Fruit fly (Drosophila melanogaster) whole organism, embryonic: ENCODE data around the gene PDCD-5.

Experiments
- Asciz ChIP-seq: fragments of 200-800 bp; sonication (Bioruptor generic); optimal IDR thresholded peaks from 2 replicates; lab custom pipeline; 2017; ENCODE audit warnings: missing biosample characterization, mild to moderate bottlenecking, missing genetic modification characterization, missing genetic modification reagents
- B-H1 ChIP-seq: fragments of 200-800 bp; sonication (Bioruptor generic); IDR thresholded peaks from 3 replicates; pipeline ENCODE4 v1.3.6; 2022; ENCODE audit warnings: missing biosample characterization, missing genetic modification characterization
- CG1024 ChIP-seq: fragments of 200-800 bp; sonication (Bioruptor generic); IDR thresholded peaks from 2 replicates; pipeline ENCODE4 v1.3.6; 2022; ENCODE audit warnings: missing biosample characterization, missing genetic modification characterization
- CG13296 ChIP-seq: fragments of 200-800 bp; sonication (Bioruptor generic); optimal IDR thresholded peaks from 3 replicates; lab custom pipeline; 2018; ENCODE audit warnings: missing biosample characterization, mild to moderate bottlenecking, missing genetic modification characterization
- CG13624 ChIP-seq: fragments of 200-800 bp; sonication (Bioruptor generic); optimal IDR thresholded peaks from 2 replicates; lab custom pipeline; 2016; ENCODE audit warnings: missing biosample characterization, missing genetic modification characterization
- CG14050 ChIP-seq: fragments of 200-800 bp; sonication (Bioruptor generic); IDR thresholded peaks from 3 replicates; pipeline ENCODE4 v1.3.6; 2022; ENCODE audit warnings: missing biosample characterization, missing genetic modification characterization
- CG14710 ChIP-seq: fragments of 200-800 bp; sonication (Bioruptor generic); optimal IDR thresholded peaks from 3 replicates; lab custom pipeline; 2019; ENCODE audit warnings: missing biosample characterization, mild to moderate bottlenecking, missing genetic modification characterization, moderate library complexity
- CG15011 ChIP-seq: fragments of 200-800 bp; sonication (Bioruptor generic); optimal IDR thresholded peaks from 3 replicates; lab custom pipeline; 2018; ENCODE audit warnings: missing biosample characterization, mild to moderate bottlenecking, missing genetic modification characterization
- CG15073 ChIP-seq: fragments of 200-800 bp; sonication (Bioruptor generic); optimal IDR thresholded peaks from 2 replicates; lab custom pipeline; 2016; ENCODE audit warnings: missing biosample characterization, missing genetic modification characterization
- CG15269 ChIP-seq: fragments of 200-800 bp; sonication (Bioruptor generic); optimal IDR thresholded peaks from 2 replicates; lab custom pipeline; 2018; ENCODE audit warnings: missing biosample characterization, mild to moderate bottlenecking, missing genetic modification characterization, moderate library complexity
- CG15479 ChIP-seq: fragments of 200-800 bp; sonication (Bioruptor generic); optimal IDR thresholded peaks from 3 replicates; lab custom pipeline; 2019; ENCODE audit warnings: missing biosample characterization, mild to moderate bottlenecking, missing genetic modification characterization, moderate library complexity
- CG1603 ChIP-seq: fragments of 200-800 bp; sonication (Bioruptor generic); optimal IDR thresholded peaks from 2 replicates; lab custom pipeline; 2019; ENCODE audit warnings: missing biosample characterization, mild to moderate bottlenecking, missing genetic modification characterization, moderate library complexity
- CG17802 ChIP-seq: fragments of 200-800 bp; sonication (Bioruptor generic); optimal IDR thresholded peaks from 2 replicates; lab custom pipeline; 2018; ENCODE audit warnings: missing biosample characterization, mild to moderate bottlenecking, missing genetic modification characterization, moderate library complexity
- CG2116 ChIP-seq: fragments of 200-800 bp; sonication (Bioruptor generic); optimal IDR thresholded peaks from 3 replicates; lab custom pipeline; 2018; ENCODE audit warnings: missing biosample characterization, mild to moderate bottlenecking, missing genetic modification characterization
- CG31388 ChIP-seq: fragments of 200-800 bp; sonication (Bioruptor generic); optimal IDR thresholded peaks from 2 replicates; lab custom pipeline; 2016; ENCODE audit warnings: missing biosample characterization, missing genetic modification characterization
- CG34422 ChIP-seq: fragments of 200-800 bp; sonication (Bioruptor generic); IDR thresholded peaks from 3 replicates; pipeline ENCODE4 v1.3.6; 2022; ENCODE audit warnings: missing biosample characterization, missing genetic modification characterization
- CG4282 ChIP-seq: fragments of 200-800 bp; sonication (Bioruptor generic); optimal IDR thresholded peaks from 2 replicates; lab custom pipeline; 2016; ENCODE audit warnings: missing biosample characterization, missing genetic modification characterization
- CG5953 ChIP-seq: fragments of 200-800 bp; sonication (Bioruptor generic); IDR thresholded peaks from 2 replicates; pipeline ENCODE4 v1.3.6; 2022; ENCODE audit warnings: missing biosample characterization, missing genetic modification characterization
- CG7987 ChIP-seq: fragments of 200-800 bp; sonication (Bioruptor generic); optimal IDR thresholded peaks from 2 replicates; lab custom pipeline; 2018; ENCODE audit warnings: missing biosample characterization, mild to moderate bottlenecking, missing genetic modification characterization, moderate library complexity
- CG8359 ChIP-seq: fragments of 200-800 bp; sonication (Bioruptor generic); optimal IDR thresholded peaks from 2 replicates; lab custom pipeline; 2017; ENCODE audit warnings: missing biosample characterization, mild to moderate bottlenecking, missing genetic modification characterization, borderline replicate concordance
- CG9817 ChIP-seq: fragments of 200-800 bp; sonication (Bioruptor generic); optimal IDR thresholded peaks from 2 replicates; lab custom pipeline; 2018; ENCODE audit warnings: missing biosample characterization, mild to moderate bottlenecking, missing genetic modification characterization, moderate library complexity
- Camta ChIP-seq: fragments of 200-800 bp; sonication (Bioruptor generic); optimal IDR thresholded peaks from 2 replicates; lab custom pipeline; 2016; ENCODE audit warnings: missing biosample characterization, missing genetic modification characterization
- Chrac-16 ChIP-seq: fragments of 200-800 bp; sonication (Bioruptor generic); optimal IDR thresholded peaks from 3 replicates; lab custom pipeline; 2016; ENCODE audit warnings: missing biosample characterization, missing genetic modification characterization
- Eip74EF ChIP-seq, 2 experiments: fragments of 200-800 bp in 1 of 2; fragments of >200 bp in 1 of 2; sonication (Bioruptor generic) in 1 of 2; optimal IDR thresholded peaks; 2 replicates each; lab custom pipeline; 2017 to 2019; ENCODE audit warnings: missing biosample characterization in 2 of 2, missing genetic modification characterization in 2 of 2, mild to moderate bottlenecking in 1 of 2, moderate library complexity in 1 of 2
- H15 ChIP-seq: fragments of 200-800 bp; sonication (Bioruptor generic); IDR thresholded peaks from 3 replicates; pipeline ENCODE4 v1.3.6; 2022; ENCODE audit warnings: missing biosample characterization, missing genetic modification characterization
- Kr ChIP-seq: fragments of 200-800 bp; sonication (Bioruptor generic); optimal IDR thresholded peaks from 2 replicates; lab custom pipeline; 2017; ENCODE audit warnings: missing biosample characterization, mild to moderate bottlenecking, missing genetic modification characterization
- Lim3 ChIP-seq: fragments of 200-800 bp; sonication (Bioruptor generic); IDR thresholded peaks from 2 replicates; pipeline ENCODE4 v1.3.6; 2022; ENCODE audit warnings: missing biosample characterization, missing genetic modification characterization
- Mrtf ChIP-seq: fragments of 200-800 bp; sonication (Bioruptor generic); IDR thresholded peaks from 3 replicates; pipeline ENCODE4 v1.3.6; 2022; ENCODE audit warnings: missing biosample characterization, missing genetic modification characterization
- NK7.1 ChIP-seq: fragments of 200-800 bp; sonication (Bioruptor generic); optimal IDR thresholded peaks from 3 replicates; lab custom pipeline; 2016; ENCODE audit warnings: missing biosample characterization, missing genetic modification characterization
- Scr ChIP-seq: fragments of 200-800 bp; sonication (Bioruptor generic); IDR thresholded peaks from 2 replicates; pipeline ENCODE4 v1.3.6; 2022; ENCODE audit warnings: missing biosample characterization, missing genetic modification characterization; ENCODE audit not compliant: partially characterized antibody
- Xrp1 ChIP-seq: fragments of 200-800 bp; sonication (Bioruptor generic); IDR thresholded peaks from 2 replicates; pipeline ENCODE4 v1.3.6; 2022; ENCODE audit warnings: missing biosample characterization, missing genetic modification characterization
- amos ChIP-seq: fragments of 200-800 bp; sonication (Bioruptor generic); IDR thresholded peaks from 2 replicates; pipeline ENCODE4 v1.3.6; 2022; ENCODE audit warnings: missing biosample characterization, missing genetic modification characterization; ENCODE audit not compliant: partially characterized antibody
- cg ChIP-seq: fragments of 200-800 bp; sonication (Bioruptor generic); optimal IDR thresholded peaks from 3 replicates; lab custom pipeline; 2019; ENCODE audit warnings: missing biosample characterization, mild to moderate bottlenecking, missing genetic modification characterization, moderate library complexity
- corto ChIP-seq: fragments of 200-800 bp; sonication (Bioruptor generic); optimal IDR thresholded peaks from 2 replicates; lab custom pipeline; 2016; ENCODE audit warnings: missing biosample characterization, mild to moderate bottlenecking, missing genetic modification characterization, moderate library complexity
- emc ChIP-seq: fragments of 200-800 bp; sonication (Bioruptor generic); optimal IDR thresholded peaks from 2 replicates; lab custom pipeline; 2016; ENCODE audit warnings: missing biosample characterization, missing genetic modification characterization
- eve ChIP-seq, 2 experiments: fragments of >200 bp; optimal IDR thresholded peaks; 2 replicates each; lab custom pipeline; 2017; ENCODE audit warnings: missing biosample characterization in 2 of 2, missing genetic modification characterization in 2 of 2
- fd64A ChIP-seq: fragments of 200-800 bp; sonication (Bioruptor generic); optimal IDR thresholded peaks from 3 replicates; lab custom pipeline; 2018; ENCODE audit warnings: missing biosample characterization, mild to moderate bottlenecking, missing genetic modification characterization
- fru ChIP-seq: fragments of >200 bp; optimal IDR thresholded peaks from 2 replicates; lab custom pipeline; 2017
- fu2 ChIP-seq: fragments of 200-800 bp; sonication (Bioruptor generic); optimal IDR thresholded peaks from 2 replicates; lab custom pipeline; 2016; ENCODE audit warnings: missing biosample characterization, missing genetic modification characterization
- h ChIP-seq: fragments of >200 bp; optimal IDR thresholded peaks from 2 replicates; lab custom pipeline; 2017
- maf-S ChIP-seq: fragments of 200-800 bp; sonication (Bioruptor generic); optimal IDR thresholded peaks from 2 replicates; lab custom pipeline; 2016; ENCODE audit warnings: missing biosample characterization, missing genetic modification characterization
- otp ChIP-seq: fragments of 200-800 bp; sonication (Bioruptor generic); IDR thresholded peaks from 3 replicates; pipeline ENCODE4, ENCODE4 v1.3.6; 2022; ENCODE audit warnings: missing biosample characterization, missing genetic modification characterization
- pzg ChIP-seq: fragments of 200-800 bp; sonication (Bioruptor generic); optimal IDR thresholded peaks from 3 replicates; lab custom pipeline; 2018; ENCODE audit warnings: missing biosample characterization, mild to moderate bottlenecking, missing genetic modification characterization, moderate library complexity
- ranshi ChIP-seq: fragments of 200-800 bp; sonication (Bioruptor generic); IDR thresholded peaks from 2 replicates; pipeline ENCODE4 v1.3.6; 2022; ENCODE audit warnings: missing biosample characterization, missing genetic modification characterization
- ro ChIP-seq: fragments of 200-800 bp; sonication (Bioruptor generic); IDR thresholded peaks from 2 replicates; pipeline ENCODE4 v1.3.6; 2022; ENCODE audit warnings: missing biosample characterization, missing genetic modification characterization
- slbo ChIP-seq: fragments of 200-800 bp; sonication (Bioruptor generic); IDR thresholded peaks from 2 replicates; pipeline ENCODE4 v1.3.6; 2022; ENCODE audit warnings: missing biosample characterization, missing genetic modification characterization
- slp2 ChIP-seq: fragments of 200-800 bp; sonication (Bioruptor generic); optimal IDR thresholded peaks from 2 replicates; lab custom pipeline; 2016; ENCODE audit warnings: missing biosample characterization, missing genetic modification characterization
- stc ChIP-seq: fragments of 200-800 bp; sonication (Bioruptor generic); IDR thresholded peaks from 2 replicates; pipeline ENCODE4 v1.3.6; 2022; ENCODE audit warnings: missing biosample characterization, missing genetic modification characterization
- ttk ChIP-seq: fragments of 200-800 bp; sonication (Bioruptor generic); IDR thresholded peaks from 2 replicates; pipeline ENCODE4 v2.1.2; 2022; ENCODE audit warnings: missing biosample characterization, missing genetic modification characterization
- wdn ChIP-seq: fragments of 200-800 bp; sonication (Bioruptor generic); IDR thresholded peaks from 2 replicates; pipeline ENCODE4 v1.3.6; 2022; ENCODE audit warnings: missing biosample characterization, missing genetic modification characterization
- zfh2 ChIP-seq: fragments of 200-800 bp; sonication (Bioruptor generic); optimal IDR thresholded peaks from 2 replicates; lab custom pipeline; 2016; ENCODE audit warnings: missing biosample characterization, missing genetic modification characterization

PDCD-5 gene

dm6 chr3L:16228659-16229205 is 3.1 kb downstream of the PDCD-5 start, which contains the start of gene Tmx3 (continued):
- TF ChIP-seq CG8359 (GFP tag; lab: Kevin White, UChicago) (no peak), Asciz (GFP tag; lab: Kevin White, UChicago) (peak; percentile 30), stc (GFP tag; lab: Robert Waterston, UW) (peak; percentile 92), CG14710 (peak; percentile 93), CG34422 (GFP tag; lab: Robert Waterston, UW) (peak; percentile 96), CG13296 (GFP tag; lab: Kevin White, UChicago) (peak; percentile 34), zfh2 (peak; percentile 74), emc (peak; percentile 19), Chrac-16 (GFP tag; lab: Kevin White, UChicago) (peak; percentile 86), Kr (no peak), pzg (GFP tag; lab: Kevin White, UChicago) (peak; percentile 53), amos (no peak), CG17802 (tag; lab: Kevin White, UChicago) (peak; percentile 67), CG1024 (GFP tag; lab: Robert Waterston, UW) (peak; percentile 88), ttk (GFP tag; lab: Robert Waterston, UW) (peak; percentile 88), CG4282 (GFP tag; lab: Kevin White, UChicago) (peak; percentile 3), CG15073 (peak; percentile 42), wdn (GFP tag; lab: Robert Waterston, UW) (peak; percentile 88), Camta (GFP tag; lab: Kevin White, UChicago) (peak; percentile 20), CG15269 (tag; lab: Kevin White, UChicago) (peak; percentile 90), fd64A (GFP tag; lab: Kevin White, UChicago) (no peak), fu2 (GFP tag; lab: Kevin White, UChicago) (peak; percentile 44), CG31388 (GFP tag; lab: Kevin White, UChicago) (peak; percentile 29), CG2116 (GFP tag; lab: Kevin White, UChicago) (peak; percentile 72), CG13624 (peak; percentile 56), CG9817 (tag; lab: Kevin White, UChicago) (peak; percentile 90), CG1603 (tag; lab: Kevin White, UChicago) (peak; percentile 38), H15 (GFP tag; lab: Robert Waterston, UW) (peak; percentile 92), CG15011 (GFP tag; lab: Kevin White, UChicago) (peak; percentile 54), Lim3 (GFP tag; lab: Robert Waterston, UW) (0 out of 2 replicates have a peak, but pooled peaks have one; percentile 32), Xrp1 (GFP tag; lab: Robert Waterston, UW) (peak; percentile 90), Mrtf (GFP tag; lab: Robert Waterston, UW) (peak; percentile 84; the same call in 2 of the 3 replicates), corto (GFP tag; lab: Kevin White, UChicago) (peak; percentile 62), ranshi (peak; percentile 95), slbo (GFP tag; lab: Robert Waterston, UW) (peak; percentile 96), eve (GFP tag; optimal IDR thresholded peaks at IDR 0.05; lab: Kevin White, UChicago) (no peak), ro (GFP tag; lab: Robert Waterston, UW) (peak; percentile 85), slp2 (peak; percentile 32), Eip74EF (GFP tag; optimal IDR thresholded peaks at IDR 0.05; lab: Kevin White, UChicago) (no peak), CG15479 (no peak), otp (GFP tag; lab: Robert Waterston, UW) (peak; percentile 91), Scr (GFP tag; lab: Robert Waterston, UW) (no peak), CG5953 (GFP tag; lab: Robert Waterston, UW) (peak; percentile 84), h (lab: Kevin White, UChicago) (no peak), B-H1 (GFP tag; lab: Robert Waterston, UW) (peak; percentile 89), cg (no peak), NK7.1 (no peak), CG14050 (peak; percentile 78), CG7987 (GFP tag; lab: Kevin White, UChicago) (no peak), maf-S (GFP tag; lab: Kevin White, UChicago) (peak; percentile 49), fru (lab: Kevin White, UChicago) (no peak)
